Worm (Caenorhabditis elegans): ENCODE results near the gene srw-53.

- TF ChIP-seq unc-86 (tag; optimal IDR thresholded peaks at IDR 0.05) (no peak), ama-1 (optimal IDR thresholded peaks at IDR 0.05) (no peak), nhr-11 (tag; optimal IDR thresholded peaks at IDR 0.05) (no peak)
Observed at ce11 chrV:15921102-15921501, 22.1 kb upstream of the srw-53 start, which contains the start of gene cdr-1.

All from whole organism, L1 larva.